Fruit fly (Drosophila melanogaster) whole organism, wandering third instar larva: Measurements from ENCODE around the gene Sec10.

ENCODE experiments used
- Dfd ChIP-seq: fragments of >200 bp; optimal IDR thresholded peaks from 2 replicates; lab custom pipeline; 2017; ENCODE audit warnings: missing biosample characterization, missing genetic modification characterization
- Hnf4 ChIP-seq: fragments of 200-800 bp; sonication (Bioruptor generic); optimal IDR thresholded peaks from 2 replicates; lab custom pipeline; 2016; ENCODE audit warnings: missing biosample characterization, mild to moderate bottlenecking, missing genetic modification characterization
- Hr83 ChIP-seq: fragments of 200-300 bp; sonication (Bioruptor generic); optimal IDR thresholded peaks from 2 replicates; lab custom pipeline; 2016; ENCODE audit warnings: missing biosample characterization, mild to moderate bottlenecking, missing genetic modification characterization, moderate library complexity; ENCODE audit not compliant: poor library complexity, severe bottlenecking
- OdsH ChIP-seq: fragments of 200-800 bp; sonication (Bioruptor generic); optimal IDR thresholded peaks from 2 replicates; lab custom pipeline; 2016; ENCODE audit warnings: missing biosample characterization, mild to moderate bottlenecking, missing genetic modification characterization
- Vsx2 ChIP-seq: fragments of 200-300, 225-300 bp; sonication (Bioruptor generic); optimal IDR thresholded peaks from 2 replicates; lab custom pipeline; 2018; ENCODE audit warnings: missing biosample characterization, missing genetic modification characterization; ENCODE audit not compliant: partially characterized antibody
- brk ChIP-seq: fragments of 200-800 bp; sonication (Bioruptor generic); optimal IDR thresholded peaks from 2 replicates; lab custom pipeline; 2016; ENCODE audit warnings: missing biosample characterization, mild to moderate bottlenecking, missing genetic modification characterization
- dmrt93B ChIP-seq: fragments of 200-800 bp; sonication (Bioruptor generic); optimal IDR thresholded peaks from 2 replicates; lab custom pipeline; 2018; ENCODE audit warnings: missing biosample characterization, mild to moderate bottlenecking, missing genetic modification characterization
- dsf ChIP-seq: sonication (Bioruptor generic); optimal IDR thresholded peaks from 2 replicates; lab custom pipeline; 2016; ENCODE audit warnings: missing biosample characterization, missing genetic modification characterization, borderline replicate concordance
- ey ChIP-seq: fragments of 200-800 bp; sonication (Bioruptor generic); optimal IDR thresholded peaks from 2 replicates; lab custom pipeline; 2016; ENCODE audit warnings: missing biosample characterization, missing genetic modification characterization
- foxo ChIP-seq, 2 experiments: fragments of 200-800 bp; sonication (Bioruptor generic); optimal IDR thresholded peaks; 2 replicates in 1 of 2; 3 replicates in 1 of 2; lab custom pipeline; 2016 to 2017; ENCODE audit warnings: missing biosample characterization in 2 of 2, missing genetic modification characterization in 2 of 2
- h ChIP-seq: fragments of 200-800 bp; sonication (Bioruptor generic); optimal IDR thresholded peaks from 3 replicates; lab custom pipeline; 2016; ENCODE audit warnings: missing biosample characterization, mild to moderate bottlenecking, missing genetic modification characterization
- jim ChIP-seq: fragments of 175-275, 200-325 bp; sonication (Bioruptor generic); optimal IDR thresholded peaks from 2 replicates; lab custom pipeline; 2016; ENCODE audit warnings: missing biosample characterization, mild to moderate bottlenecking, missing genetic modification characterization
- pan ChIP-seq: fragments of >200 bp; optimal IDR thresholded peaks from 2 replicates; lab custom pipeline; 2017
- psq ChIP-seq: fragments of 200-800 bp; sonication (Bioruptor generic); optimal IDR thresholded peaks from 3 replicates; lab custom pipeline; 2017; ENCODE audit warnings: missing biosample characterization, mild to moderate bottlenecking, missing genetic modification characterization, moderate library complexity
- rgr ChIP-seq: fragments of 200-800 bp; sonication (Bioruptor generic); optimal IDR thresholded peaks from 3 replicates; lab custom pipeline; 2016; ENCODE audit warnings: missing biosample characterization, mild to moderate bottlenecking, missing genetic modification characterization
- tai ChIP-seq: sonication (Bioruptor generic); optimal IDR thresholded peaks from 2 replicates; lab custom pipeline; 2016; ENCODE audit warnings: missing biosample characterization, missing genetic modification characterization
- woc ChIP-seq: sonication (Bioruptor generic); optimal IDR thresholded peaks from 2 replicates; lab custom pipeline; 2016; ENCODE audit warnings: missing biosample characterization, mild to moderate bottlenecking, missing genetic modification characterization

Sec10 gene

DNA sequence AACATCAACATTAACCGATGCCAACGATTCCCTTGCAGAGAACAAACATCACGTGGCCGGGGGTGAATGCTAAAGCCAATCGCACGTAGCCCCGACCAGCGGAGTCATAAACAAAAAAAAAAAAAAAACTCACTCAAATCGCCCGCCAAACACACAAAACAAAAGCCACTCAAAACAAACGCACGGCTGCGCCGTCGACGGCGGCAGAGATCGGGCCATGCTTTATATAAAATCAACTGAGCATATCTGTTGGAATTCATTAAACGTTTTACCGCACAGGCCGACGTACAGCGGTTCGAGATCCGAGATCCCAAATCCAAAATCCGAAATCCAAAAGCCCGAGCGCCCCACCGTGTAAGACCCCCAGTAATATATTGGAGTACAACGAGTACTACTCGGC, 37.7 kb downstream of the Sec10 start, which contains the start of gene CG13606:
TSS of gene CG13606 (plus strand) at position 250 of the 400 bp plus-strand sequence.
- TF ChIP-seq rgr (GFP tag; lab: Kevin White, UChicago) (no peak), dmrt93B (no peak), Dfd (GFP tag; lab: Kevin White, UChicago) (no peak), OdsH (GFP tag; lab: Kevin White, UChicago) (no peak), woc (GFP tag; lab: Kevin White, UChicago) (no peak)

DNA sequence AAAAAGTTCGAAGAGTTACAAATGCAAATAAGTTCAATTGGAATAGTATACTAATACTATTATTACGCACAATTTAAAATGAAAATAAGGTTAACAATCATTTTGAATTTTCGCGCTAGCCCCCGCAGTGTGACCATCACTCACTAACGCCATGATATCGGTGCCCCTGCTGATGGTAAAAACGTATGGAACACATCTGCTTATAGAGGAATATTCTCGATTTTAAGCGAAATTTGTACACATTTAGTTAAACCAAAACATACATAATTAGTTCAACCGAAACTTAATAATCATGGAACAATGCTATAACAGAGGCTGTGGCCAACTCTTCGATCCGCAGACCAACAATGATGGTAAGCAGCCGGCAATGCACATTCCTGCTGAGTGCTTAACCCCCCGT, 51.6 kb downstream of the Sec10 start, which contains the start of gene mora:
TSS of gene mora (plus strand) at position 172 of the 400 bp plus-strand sequence.
- no peak for TF ChIP-seq brk (GFP tag; lab: Kevin White, UChicago)
- TF ChIP-seq Vsx2 (GFP tag; lab: Kevin White, UChicago), result no peak
- no peak for TF ChIP-seq foxo (GFP tag; optimal IDR thresholded peaks at IDR 0.05; lab: Kevin White, UChicago)
- TF ChIP-seq tai (GFP tag; lab: Kevin White, UChicago), result no peak
- no peak for TF ChIP-seq pan (lab: Kevin White, UChicago)
- no peak for TF ChIP-seq rgr (GFP tag; lab: Kevin White, UChicago)
- TF ChIP-seq dsf (GFP tag; lab: Kevin White, UChicago), result no peak
- TF ChIP-seq h (GFP tag; lab: Kevin White, UChicago), result no peak
- TF ChIP-seq dmrt93B, result no peak
- TF ChIP-seq psq, result no peak
- TF ChIP-seq OdsH (GFP tag; lab: Kevin White, UChicago), result no peak
- no peak for TF ChIP-seq Hr83 (GFP tag; lab: Kevin White, UChicago)
- no peak for TF ChIP-seq Hnf4 (GFP tag; lab: Kevin White, UChicago)
- TF ChIP-seq Dfd (GFP tag; lab: Kevin White, UChicago), result no peak
- TF ChIP-seq jim, result no peak
- TF ChIP-seq ey, result no peak
- TF ChIP-seq, all 38 proteins: peak for 0
